Worm (Caenorhabditis elegans) whole organism, young adult: ENCODE results near the gene F12A10.9.
A peak's percentile ranks its signal among the peaks of the same experiment; 100 is the strongest.

Experiments
- F37B4.10 ChIP-seq: fragments of 200-800 bp; sonication (Bioruptor generic); IDR thresholded peaks from 2 replicates; pipeline ENCODE4 v1.3.6; 2022; ENCODE audit warnings: missing genetic modification characterization, missing compliant biosample characterization
- F49E8.2 ChIP-seq: sonication (generic microtip); optimal IDR thresholded peaks from 3 replicates; lab custom pipeline; 2017; ENCODE audit warnings: missing genetic modification characterization, mild to moderate bottlenecking, missing compliant biosample characterization, antibody characterized with exemption, moderate library complexity; ENCODE audit not compliant: insufficient read depth
- F52B5.7 ChIP-seq: sonication (generic microtip); optimal IDR thresholded peaks from 2 replicates; lab custom pipeline; 2016; ENCODE audit warnings: mild to moderate bottlenecking, missing genetic modification characterization, missing compliant biosample characterization
- Y79H2A.3 ChIP-seq: fragments of 200-800 bp; sonication (Bioruptor generic); conservative IDR thresholded peaks from 2 replicates; pipeline ENCODE4 v1.3.6; 2022; ENCODE audit warnings: missing genetic modification reagents, missing genetic modification characterization, missing compliant biosample characterization
- egl-18 ChIP-seq: fragments of 200-800 bp; sonication (Bioruptor generic); IDR thresholded peaks from 2 replicates; pipeline ENCODE4 v1.3.6; 2022; ENCODE audit warnings: missing genetic modification reagents, missing genetic modification characterization, missing compliant biosample characterization
- gei-17 ChIP-seq: fragments of 200-800 bp; sonication (Bioruptor generic); optimal IDR thresholded peaks from 2 replicates; lab custom pipeline; 2018; ENCODE audit warnings: mild to moderate bottlenecking, missing genetic modification characterization, missing compliant biosample characterization
- let-607 ChIP-seq, 2 experiments: fragments of 200-800 bp in 1 of 2; sonication (Bioruptor generic) in 1 of 2; sonication (generic microtip) in 1 of 2; optimal IDR thresholded peaks; 2 replicates each; lab custom pipeline; 2016 to 2018; ENCODE audit warnings: mild to moderate bottlenecking in 2 of 2, missing compliant biosample characterization in 2 of 2, missing genetic modification characterization in 2 of 2, moderate library complexity in 2 of 2, missing genotype in 1 of 2
- pha-4 ChIP-seq: fragments of 150-350 bp; sonication (generic microtip); optimal IDR thresholded peaks from 2 replicates; lab custom pipeline; 2014; ENCODE audit warnings: missing biosample characterization, missing genetic modification reagents, missing genetic modification characterization
- ztf-3 ChIP-seq: fragments of 200-800 bp; sonication (Bioruptor generic); optimal IDR thresholded peaks from 2 replicates; lab custom pipeline; 2018; ENCODE audit warnings: mild to moderate bottlenecking, missing genetic modification characterization, missing compliant biosample characterization

- TF ChIP-seq F49E8.2 (tag; lab: Kevin White, UChicago), result peak; percentile 59
- peak; percentile 97 for TF ChIP-seq ztf-3 (GFP tag; lab: Kevin White, UChicago)
- peak; percentile 96 for TF ChIP-seq F52B5.7 (tag; lab: Kevin White, UChicago)
- TF ChIP-seq egl-18 (GFP tag; lab: Robert Waterston, UW), result peak; percentile 88
- peak; percentile 79 to 91 for TF ChIP-seq let-607 (tag; optimal IDR thresholded peaks at IDR 0.05; lab: Kevin White, UChicago)
- TF ChIP-seq F37B4.10 (GFP tag; lab: Robert Waterston, UW), result peak; percentile 92; the same call in 1 of the 2 replicates
- TF ChIP-seq Y79H2A.3 (GFP tag; lab: Robert Waterston, UW), result peak; percentile 68; the same call in 1 of the 2 replicates
- peak; percentile 91 for TF ChIP-seq gei-17 (GFP tag; lab: Kevin White, UChicago)
- peak; percentile 95 for TF ChIP-seq pha-4 (tag; lab: Kevin White, UChicago)
These were observed 45.1 kb downstream of the F12A10.9 start for ce11 chrII:5543476-5544144.
